Worm (Caenorhabditis elegans) whole organism, early embryonic: ENCODE measurements around the gene C36C9.5.
"Not testable (repeated sequence)": the region's sequence is repeated elsewhere in the genome, so short reads cannot be mapped to it uniquely, and the experiment has no call there.

Experiments
- B0310.2 ChIP-seq: sonication (generic microtip); optimal IDR thresholded peaks from 2 replicates; lab custom pipeline; 2016; ENCODE audit warnings: mild to moderate bottlenecking, missing genetic modification characterization, missing compliant biosample characterization
- F13C5.2 ChIP-seq: sonication (generic microtip); optimal IDR thresholded peaks from 2 replicates; lab custom pipeline; 2017; ENCODE audit warnings: mild to moderate bottlenecking, missing genetic modification characterization, inconsistent platforms, missing compliant biosample characterization
- aly-1 ChIP-seq: sonication (generic microtip); optimal IDR thresholded peaks from 2 replicates; lab custom pipeline; 2016; ENCODE audit warnings: missing genetic modification characterization, missing compliant biosample characterization
- ama-1 ChIP-seq: fragments of 150-350 bp; optimal IDR thresholded peaks from 2 replicates; lab custom pipeline; 2014
- ceh-13 ChIP-seq: fragments of 200-800 bp; sonication (Bioruptor generic); optimal IDR thresholded peaks from 2 replicates; lab custom pipeline; 2018; ENCODE audit warnings: mild to moderate bottlenecking, missing genetic modification characterization, missing compliant biosample characterization
- ceh-36 ChIP-seq: sonication (generic microtip); optimal IDR thresholded peaks from 2 replicates; lab custom pipeline; 2016; ENCODE audit warnings: missing genetic modification characterization, inconsistent platforms, missing compliant biosample characterization
- ets-7 ChIP-seq: sonication (generic microtip); optimal IDR thresholded peaks from 2 replicates; lab custom pipeline; 2016; ENCODE audit warnings: missing genotype, missing genetic modification characterization, missing compliant biosample characterization
- flt-1 ChIP-seq: fragments of 200-800 bp; sonication (Bioruptor generic); IDR thresholded peaks from 2 replicates; pipeline ENCODE4 v1.3.6; 2022; ENCODE audit warnings: missing genetic modification characterization, missing compliant biosample characterization
- hmbx-1 ChIP-seq: sonication (generic microtip); optimal IDR thresholded peaks from 2 replicates; lab custom pipeline; 2016; ENCODE audit warnings: mild to moderate bottlenecking, missing genetic modification characterization, missing compliant biosample characterization
- hmg-4 ChIP-seq: fragments of 200-800 bp; sonication (Bioruptor generic); optimal IDR thresholded peaks from 2 replicates; lab custom pipeline; 2018; ENCODE audit warnings: mild to moderate bottlenecking, missing genetic modification characterization, missing compliant biosample characterization
- hnd-1 ChIP-seq: sonication (generic microtip); optimal IDR thresholded peaks from 2 replicates; lab custom pipeline; 2016; ENCODE audit warnings: missing genetic modification characterization, missing compliant biosample characterization
- pes-1 ChIP-seq: fragments of 200-800 bp; sonication (Bioruptor generic); IDR thresholded peaks from 2 replicates; pipeline ENCODE4 v1.3.6; 2022; ENCODE audit warnings: missing genetic modification reagents, missing genetic modification characterization, missing compliant biosample characterization
- scrt-1 ChIP-seq: fragments of 200-800 bp; sonication (Bioruptor generic); IDR thresholded peaks from 2 replicates; pipeline ENCODE4 v1.3.6; 2022; ENCODE audit warnings: missing genetic modification characterization, missing compliant biosample characterization
- sea-1 ChIP-seq: fragments of 200-800 bp; sonication (Bioruptor generic); conservative IDR thresholded peaks from 2 replicates; pipeline ENCODE4 v1.3.6; 2022; ENCODE audit warnings: missing genetic modification characterization, missing compliant biosample characterization
- tbx-11 ChIP-seq: fragments of 200-800 bp; sonication (Bioruptor generic); IDR thresholded peaks from 2 replicates; pipeline ENCODE4 v1.3.6; 2022; ENCODE audit warnings: missing genetic modification characterization, missing compliant biosample characterization
- tbx-37 ChIP-seq: fragments of 200-800 bp; sonication (Bioruptor generic); conservative IDR thresholded peaks from 2 replicates; pipeline ENCODE4 v1.3.6; 2022; ENCODE audit warnings: missing genetic modification reagents, missing genetic modification characterization, missing compliant biosample characterization
- tra-4 ChIP-seq: sonication (generic microtip); optimal IDR thresholded peaks from 2 replicates; lab custom pipeline; 2017; ENCODE audit warnings: missing genetic modification characterization, missing compliant biosample characterization

C36C9.5 gene

ce11 chrX:1703840-1704239 is at the start of gene C36C9.5:
C36C9.5 (minus strand) TSS chrX:1703940.
- no peak for TF ChIP-seq aly-1 (tag; lab: Kevin White, UChicago)
- no peak for TF ChIP-seq scrt-1 (GFP tag; lab: Robert Waterston, UW)

- TF ChIP-seq pes-1; tra-4 (tag; lab: Kevin White, UChicago); F13C5.2 (tag; lab: Kevin White, UChicago): not testable (repeated sequence)
Measured at ce11 chrX:1748476-1748875, 44.7 kb upstream of the C36C9.5 start, which contains the start of gene Y75D11A.6. Y75D11A.6 (minus strand) TSS chrX:1748576.

- not testable (repeated sequence) for TF ChIP-seq hnd-1 (tag; lab: Kevin White, UChicago); ceh-36 (tag; lab: Kevin White, UChicago); pes-1
Measured at ce11 chrX:1746117-1746516, 42.4 kb upstream of the C36C9.5 start, which contains the start of gene Y75D11A.3. Y75D11A.3 (minus strand) TSS chrX:1746217.

DNA sequence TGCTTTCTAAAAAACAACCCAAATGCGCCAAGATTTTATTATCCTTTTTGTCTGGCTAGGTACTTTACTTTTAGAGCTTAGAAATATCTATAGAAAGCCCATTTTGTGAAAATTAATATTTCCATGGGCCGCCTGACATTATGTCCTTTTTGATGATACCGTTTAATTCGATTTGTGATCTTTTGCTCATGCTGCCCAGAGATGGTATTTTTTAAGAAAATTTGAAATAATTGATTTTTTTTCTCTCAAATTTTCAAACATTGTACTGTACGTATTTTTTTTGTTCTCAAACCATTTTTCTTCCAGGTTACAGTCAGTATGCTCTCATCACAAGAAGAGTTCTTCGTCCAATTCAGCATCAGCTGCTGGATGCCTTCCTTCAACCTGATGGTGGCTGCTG is 38.8 kb upstream of the C36C9.5 start, which contains the start of gene Y75D11A.2:
Gene Y75D11A.2 (plus strand): TSS at position 301 of the 400 bp plus-strand sequence.
- TF ChIP-seq flt-1; hnd-1 (tag; lab: Kevin White, UChicago); tbx-11 (GFP tag; lab: Robert Waterston, UW): not testable (repeated sequence)

DNA sequence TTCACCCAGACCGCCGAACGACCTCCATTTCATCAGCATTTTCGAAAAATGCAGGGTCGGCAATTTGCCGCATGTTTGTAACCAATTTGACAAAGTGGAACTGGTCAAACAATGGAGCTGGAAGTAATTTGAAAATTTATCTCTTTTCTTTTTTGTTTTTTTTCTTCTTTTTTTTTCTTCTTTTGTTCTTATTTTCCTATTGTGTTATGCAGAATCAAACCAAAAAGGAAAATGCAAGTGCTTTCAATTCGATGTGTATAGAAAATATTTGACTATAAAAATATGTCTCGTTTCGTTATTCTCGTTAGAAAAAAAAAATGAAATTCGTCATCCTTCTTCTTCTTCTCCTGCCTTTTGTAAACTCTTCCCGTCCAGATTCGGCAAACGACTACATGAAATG is 33.9 kb upstream of the C36C9.5 start, which contains the start of gene F07G6.10:
Gene F07G6.10 (plus strand): TSS at position 301 of the 400 bp plus-strand sequence.
- TF ChIP-seq ets-7 (no peak), scrt-1 (GFP tag; lab: Robert Waterston, UW) (no peak), sea-1 (no peak)

DNA sequence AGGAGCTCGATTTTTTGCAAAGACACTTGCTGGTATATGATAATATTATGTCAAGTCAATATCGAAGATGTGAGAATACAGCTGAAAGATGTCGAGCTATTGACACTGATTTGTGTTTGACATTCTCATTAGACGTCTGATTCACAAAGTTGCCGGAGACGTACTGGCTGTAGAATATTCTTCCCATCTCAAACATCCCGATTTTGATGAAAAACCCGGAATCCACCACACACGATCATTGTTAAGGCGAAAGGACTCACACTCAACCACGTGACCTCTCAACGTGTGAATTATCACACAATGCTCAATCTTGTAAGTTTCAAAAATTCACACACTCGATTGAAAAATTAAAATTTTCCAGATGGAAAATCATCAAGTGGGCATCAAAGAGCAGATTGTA is 32.2 kb upstream of the C36C9.5 start, which contains the start of gene F07G6.12:
Gene F07G6.12 (plus strand): TSS at position 301 of the 400 bp plus-strand sequence.
- TF ChIP-seq B0310.2 (tag; lab: Kevin White, UChicago): no peak
- TF ChIP-seq tbx-37 (GFP tag; lab: Robert Waterston, UW): no peak
- no peak for TF ChIP-seq tra-4 (tag; lab: Kevin White, UChicago)
- no peak for TF ChIP-seq scrt-1 (GFP tag; lab: Robert Waterston, UW)
- TF ChIP-seq hnd-1 (tag; lab: Kevin White, UChicago): no peak
- TF ChIP-seq tbx-11 (GFP tag; lab: Robert Waterston, UW): no peak

DNA sequence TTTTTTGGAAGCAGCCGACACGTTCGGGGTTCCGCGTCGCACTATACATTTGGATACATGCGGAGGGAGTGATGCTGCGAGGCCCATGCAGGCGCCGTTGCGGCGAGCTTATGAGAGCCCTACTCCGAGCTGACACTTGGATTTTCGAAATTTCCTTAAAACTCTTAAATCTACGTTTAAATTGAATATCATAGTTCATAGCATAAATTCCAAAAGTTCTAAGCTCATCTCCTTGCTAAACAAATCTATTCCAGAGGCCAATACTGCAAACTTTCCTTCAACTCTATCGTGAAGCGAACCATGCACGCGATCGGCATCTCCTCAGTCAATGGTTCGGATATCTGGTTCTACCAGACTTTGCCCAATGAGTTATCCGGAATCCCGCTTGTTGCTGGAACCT is 25.8 kb upstream of the C36C9.5 start, which contains the start of gene dgn-3:
Gene dgn-3 (plus strand): TSS at position 301 of the 400 bp plus-strand sequence.
- no peak for TF ChIP-seq tra-4 (tag; lab: Kevin White, UChicago)
- no peak for TF ChIP-seq tbx-37 (GFP tag; lab: Robert Waterston, UW)
- no peak for TF ChIP-seq ets-7
- TF ChIP-seq B0310.2 (tag; lab: Kevin White, UChicago): no peak
- TF ChIP-seq aly-1 (tag; lab: Kevin White, UChicago): no peak

DNA sequence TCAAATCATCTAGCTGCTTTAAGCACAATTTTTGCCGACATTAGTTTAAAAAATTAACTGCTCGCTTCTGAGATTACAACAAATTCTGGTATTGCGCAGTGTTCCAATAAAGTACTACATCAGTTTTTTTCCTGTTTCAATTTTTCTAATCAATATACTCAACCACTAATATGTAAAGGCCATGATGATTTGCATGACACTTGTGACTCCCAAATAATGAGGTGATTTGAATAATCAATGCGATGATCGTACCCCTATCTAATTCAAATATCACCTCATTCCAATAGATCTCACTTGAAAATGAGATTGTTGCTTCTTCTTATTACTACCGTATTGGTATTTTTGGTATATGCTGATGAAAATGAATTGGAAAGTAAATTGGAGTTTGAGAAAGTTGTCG is 23.3 kb upstream of the C36C9.5 start, which contains the start of gene F07G6.2:
Gene F07G6.2 (plus strand): TSS at position 301 of the 400 bp plus-strand sequence.
- TF ChIP-seq ama-1 (lab: Kevin White, UChicago) (no peak), hmbx-1 (tag; lab: Kevin White, UChicago) (no peak), scrt-1 (GFP tag; lab: Robert Waterston, UW) (no peak), pes-1 (no peak), tbx-11 (GFP tag; lab: Robert Waterston, UW) (no peak), sea-1 (no peak), tra-4 (tag; lab: Kevin White, UChicago) (no peak), F13C5.2 (tag; lab: Kevin White, UChicago) (no peak), tbx-37 (GFP tag; lab: Robert Waterston, UW) (no peak), hmg-4 (no peak), flt-1 (no peak), ets-7 (no peak), B0310.2 (tag; lab: Kevin White, UChicago) (no peak), ceh-36 (tag; lab: Kevin White, UChicago) (no peak), hnd-1 (tag; lab: Kevin White, UChicago) (no peak), ceh-13 (GFP tag; lab: Kevin White, UChicago) (no peak), aly-1 (tag; lab: Kevin White, UChicago) (no peak)

DNA sequence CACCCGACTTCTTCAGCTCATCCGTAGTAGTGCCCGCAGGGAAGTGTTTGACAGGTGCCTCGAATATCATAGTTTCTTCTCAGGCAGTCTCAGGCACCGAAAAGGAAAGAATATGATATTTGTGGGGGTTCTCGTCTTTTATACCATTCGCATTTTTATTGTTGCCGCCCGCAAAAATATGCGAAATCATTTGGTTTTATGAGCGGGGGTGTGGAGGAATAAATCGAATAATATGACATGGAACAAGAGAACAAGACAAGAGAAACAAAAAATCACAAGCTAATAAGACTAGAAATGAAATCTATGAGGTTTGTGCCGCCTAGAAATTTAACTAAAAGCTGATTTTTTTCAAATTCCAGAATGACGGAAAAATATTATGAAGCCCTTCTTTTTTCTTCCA is 16.6 kb upstream of the C36C9.5 start, which contains the start of gene F07G6.8:
Gene F07G6.8 (minus strand): TSS at position 101 of the 400 bp plus-strand sequence.
- TF ChIP-seq hnd-1 (tag; lab: Kevin White, UChicago): no peak
- no peak for TF ChIP-seq B0310.2 (tag; lab: Kevin White, UChicago)
- no peak for TF ChIP-seq ets-7
- TF ChIP-seq hmg-4: no peak
- no peak for TF ChIP-seq hmbx-1 (tag; lab: Kevin White, UChicago)
- no peak for TF ChIP-seq ceh-13 (GFP tag; lab: Kevin White, UChicago)
- no peak for TF ChIP-seq tra-4 (tag; lab: Kevin White, UChicago)
- TF ChIP-seq tbx-11 (GFP tag; lab: Robert Waterston, UW): no peak
- no peak for TF ChIP-seq aly-1 (tag; lab: Kevin White, UChicago)
- no peak for TF ChIP-seq pes-1
- TF ChIP-seq sea-1: no peak
- no peak for TF ChIP-seq F13C5.2 (tag; lab: Kevin White, UChicago)
- TF ChIP-seq ama-1 (lab: Kevin White, UChicago): no peak
- TF ChIP-seq flt-1: no peak
- no peak for TF ChIP-seq tbx-37 (GFP tag; lab: Robert Waterston, UW)
- TF ChIP-seq ceh-36 (tag; lab: Kevin White, UChicago): no peak
- no peak for TF ChIP-seq scrt-1 (GFP tag; lab: Robert Waterston, UW)
